Fruit fly (Drosophila melanogaster): ENCODE data around the gene Deaf1.

Gene Deaf1

DNA sequence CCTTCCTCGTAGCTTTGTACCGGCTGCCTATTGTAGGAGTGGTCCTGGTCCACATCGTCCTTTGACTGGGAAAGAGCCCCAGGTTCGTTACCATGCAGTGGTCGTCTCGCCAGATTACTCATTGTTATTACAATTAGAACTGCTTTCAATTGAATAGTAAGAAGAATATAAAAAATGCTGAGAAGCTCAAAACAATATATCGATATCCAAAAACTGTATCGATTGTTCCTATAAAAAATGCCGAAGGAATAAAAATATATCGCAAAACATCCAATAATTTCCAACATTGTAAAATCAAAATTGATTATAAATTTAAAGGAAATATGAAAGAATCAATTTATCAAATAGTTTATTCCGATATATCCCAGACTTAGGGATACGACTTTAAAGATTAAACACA lies 13.1 kb upstream of the Deaf1 start, which contains the start of the genes TORIP and Ccdc58:
TSS of gene TORIP (minus strand) at position 173 of the 400 bp plus-strand sequence.
TSS of gene Ccdc58 (plus strand) at position 274 of the 400 bp plus-strand sequence.
- TF ChIP-seq CG3919 (GFP tag; optimal IDR thresholded peaks at IDR 0.05), result no peak
- TF ChIP-seq dac (GFP tag; optimal IDR thresholded peaks at IDR 0.05), result no peak
- no peak for TF ChIP-seq svp (GFP tag)
- no peak for TF ChIP-seq Sox15 (GFP tag; optimal IDR thresholded peaks at IDR 0.05)
- no peak for TF ChIP-seq esn (GFP tag; optimal IDR thresholded peaks at IDR 0.05)
- TF ChIP-seq Ets96B (tag; optimal IDR thresholded peaks at IDR 0.05), result no peak
- TF ChIP-seq net (GFP tag; optimal IDR thresholded peaks at IDR 0.05), result no peak
- no peak for TF ChIP-seq spab (GFP tag; optimal IDR thresholded peaks at IDR 0.05)
- no peak for TF ChIP-seq eg (GFP tag; IDR thresholded peaks at IDR 0.05)
- no peak for TF ChIP-seq Lpt (GFP tag; optimal IDR thresholded peaks at IDR 0.05)
- TF ChIP-seq Sox14 (GFP tag; optimal IDR thresholded peaks at IDR 0.05), result no peak
- TF ChIP-seq CG4318 (GFP tag; optimal IDR thresholded peaks at IDR 0.05), result no peak
- no peak for TF ChIP-seq CG6276 (GFP tag; optimal IDR thresholded peaks at IDR 0.05)
- TF ChIP-seq Eip93F (GFP tag; optimal IDR thresholded peaks at IDR 0.05), result no peak
- no peak for TF ChIP-seq Sox102F (GFP tag; optimal IDR thresholded peaks at IDR 0.05)
- no peak for TF ChIP-seq fd85E (GFP tag; optimal IDR thresholded peaks at IDR 0.05)
- TF ChIP-seq topi (GFP tag; optimal IDR thresholded peaks at IDR 0.05), result no peak
- no peak for TF ChIP-seq Hr39 (GFP tag; optimal IDR thresholded peaks at IDR 0.05)
- TF ChIP-seq Smox (GFP tag; optimal IDR thresholded peaks at IDR 0.05), result no peak
- TF ChIP-seq Eip78C (GFP tag), result no peak

DNA sequence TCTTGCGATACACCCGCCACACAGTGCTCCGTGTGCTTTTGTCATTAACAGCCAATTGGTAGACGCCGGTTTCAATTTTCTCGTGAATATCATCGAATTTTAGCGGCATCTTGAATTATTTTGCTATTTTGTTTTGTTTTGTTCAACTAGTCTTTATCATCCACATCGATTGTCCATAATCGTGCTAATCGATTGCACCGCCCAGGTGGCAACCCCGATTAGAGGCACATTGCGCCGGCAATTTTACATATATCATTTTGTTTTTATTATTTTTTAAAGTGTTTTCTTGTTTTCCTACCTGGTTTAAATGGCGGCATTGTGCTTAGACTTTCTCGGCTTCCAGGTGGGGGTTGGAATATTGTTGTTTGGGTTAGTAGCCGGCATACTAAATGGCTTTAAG lies 12.1 kb upstream of the Deaf1 start, which contains the start of gene CG34116:
TSS of gene CG34116 (minus strand) at position 142 of the 400 bp plus-strand sequence.
- TF ChIP-seq Eip93F (GFP tag; optimal IDR thresholded peaks at IDR 0.05) (no peak), Lpt (GFP tag; optimal IDR thresholded peaks at IDR 0.05) (no peak), CG32006 (GFP tag; optimal IDR thresholded peaks at IDR 0.05) (no peak), CG8632 (GFP tag; optimal IDR thresholded peaks at IDR 0.05) (no peak), Eip78C (GFP tag) (no peak), CG3919 (GFP tag; optimal IDR thresholded peaks at IDR 0.05) (no peak), achi (GFP tag; optimal IDR thresholded peaks at IDR 0.05) (no peak), lz (GFP tag; optimal IDR thresholded peaks at IDR 0.05) (no peak), Blimp-1 (GFP tag; optimal IDR thresholded peaks at IDR 0.05) (no peak), dac (GFP tag; optimal IDR thresholded peaks at IDR 0.05) (no peak), CG10669 (GFP tag; optimal IDR thresholded peaks at IDR 0.05) (no peak), CG6854 (GFP tag; optimal IDR thresholded peaks at IDR 0.05) (no peak), CG4318 (GFP tag; optimal IDR thresholded peaks at IDR 0.05) (no peak), CG8119 (GFP tag; IDR thresholded peaks at IDR 0.05) (no peak), CG10631 (GFP tag; optimal IDR thresholded peaks at IDR 0.05) (no peak), Eip75B (GFP tag; optimal IDR thresholded peaks at IDR 0.05) (no peak), dsx (GFP tag; optimal IDR thresholded peaks at IDR 0.05; ENCODE audit: poor library complexity, severe bottlenecking) (no peak)

DNA sequence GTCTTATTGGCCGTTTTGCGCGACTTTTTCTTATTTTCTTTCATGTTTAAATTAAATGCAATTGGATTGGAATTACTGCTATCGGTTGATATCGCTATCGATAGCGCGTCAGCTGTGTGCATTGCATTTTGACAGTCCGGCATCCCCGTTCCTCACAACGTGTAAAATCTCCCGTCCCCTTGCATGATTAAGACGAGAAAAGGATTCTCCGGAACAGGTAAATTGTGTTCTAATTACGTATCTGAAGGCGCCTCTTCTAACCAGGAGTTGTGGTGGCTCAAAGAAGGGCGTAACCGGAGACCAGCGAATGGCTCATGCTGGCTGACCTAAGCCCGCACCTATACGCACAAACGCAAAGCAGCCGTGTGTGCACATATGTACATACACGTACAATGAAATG lies 10.9 kb upstream of the Deaf1 start, which contains the start of the genes CG14104 and Kap-alpha1:
TSS of gene CG14104 (minus strand) at position 97 of the 400 bp plus-strand sequence.
TSS of gene Kap-alpha1 (plus strand) at position 130 of the 400 bp plus-strand sequence.
- TF ChIP-seq CG4318 (GFP tag; optimal IDR thresholded peaks at IDR 0.05), result no peak
- peak; percentile 23 for TF ChIP-seq CG6854 (GFP tag; optimal IDR thresholded peaks at IDR 0.05)
- peak; percentile 4 for TF ChIP-seq esn (GFP tag; optimal IDR thresholded peaks at IDR 0.05)

DNA sequence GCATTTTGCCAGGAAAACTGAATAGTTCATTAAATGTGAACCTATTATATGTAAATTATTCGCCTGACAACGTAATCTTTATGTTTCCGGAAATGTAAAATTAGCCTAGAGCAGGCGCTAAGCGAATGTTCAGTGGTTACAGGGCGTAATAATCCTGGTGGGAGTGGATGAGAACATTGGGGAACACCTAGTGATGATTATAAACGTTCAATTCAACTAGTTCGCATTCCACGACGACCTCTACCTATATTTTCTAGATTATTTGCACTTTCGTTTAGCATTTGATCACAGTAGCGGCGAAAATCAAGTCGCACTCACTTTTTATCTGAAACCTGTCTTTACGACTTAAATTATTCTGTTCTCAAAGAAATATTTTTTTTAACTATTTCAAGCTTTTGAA lies 10.5 kb upstream of the Deaf1 start:
- no peak for TF ChIP-seq CG6163 (GFP tag; IDR thresholded peaks at IDR 0.05)
- no peak for TF ChIP-seq CG3919 (GFP tag; optimal IDR thresholded peaks at IDR 0.05)
- TF ChIP-seq dac (GFP tag; optimal IDR thresholded peaks at IDR 0.05), result no peak
- no peak for TF ChIP-seq CG15336 (GFP tag; IDR thresholded peaks at IDR 0.05)
- TF ChIP-seq Ets21C (GFP tag; optimal IDR thresholded peaks at IDR 0.05), result no peak
- TF ChIP-seq Hr4 (GFP tag; optimal IDR thresholded peaks at IDR 0.05), result no peak
- no peak for TF ChIP-seq svp (GFP tag)
- TF ChIP-seq Blimp-1 (GFP tag; optimal IDR thresholded peaks at IDR 0.05), result no peak
- TF ChIP-seq CG8632 (GFP tag; optimal IDR thresholded peaks at IDR 0.05), result no peak
- TF ChIP-seq CG8319 (GFP tag; optimal IDR thresholded peaks at IDR 0.05), result no peak
- no peak for TF ChIP-seq Ets96B (tag; optimal IDR thresholded peaks at IDR 0.05)
- TF ChIP-seq net (GFP tag; optimal IDR thresholded peaks at IDR 0.05), result no peak

All from whole organism, prepupa.